Worm (Caenorhabditis elegans): ENCODE data around the gene Y48A6C.8.
A peak's percentile ranks its signal among the peaks of the same experiment; 100 is the strongest.

The Y48A6C.8 gene

ce11 chrIII:11119176-11119853, 8.1 kb downstream of the Y48A6C.8 start, which contains the start of the genes sup-35 and Y48A6C.4:
Gene sup-35, minus strand, starts transcription at chrIII:11119226.
Gene Y48A6C.4, plus strand, starts transcription at chrIII:11119803.
- TF ChIP-seq ceh-13 (GFP tag; optimal IDR thresholded peaks at IDR 0.05) (peak; percentile 40), tbx-37 (GFP tag; conservative IDR thresholded peaks at IDR 0.05) (0 out of 2 replicates have a peak, but pooled peaks have one; percentile 4), F13C5.2 (tag; optimal IDR thresholded peaks at IDR 0.05) (peak; percentile 77), pes-1 (GFP tag; IDR thresholded peaks at IDR 0.05) (peak; percentile 60), hmg-4 (GFP tag; optimal IDR thresholded peaks at IDR 0.05) (no peak), hmbx-1 (tag; optimal IDR thresholded peaks at IDR 0.05) (no peak), ama-1 (optimal IDR thresholded peaks at IDR 0.05) (no peak), tra-4 (tag; optimal IDR thresholded peaks at IDR 0.05) (no peak), ets-7 (tag; optimal IDR thresholded peaks at IDR 0.05) (peak; percentile 63), hnd-1 (tag; optimal IDR thresholded peaks at IDR 0.05) (peak; percentile 24), B0310.2 (tag; optimal IDR thresholded peaks at IDR 0.05) (peak; percentile 62), tbx-11 (GFP tag; IDR thresholded peaks at IDR 0.05) (no peak)

DNA sequence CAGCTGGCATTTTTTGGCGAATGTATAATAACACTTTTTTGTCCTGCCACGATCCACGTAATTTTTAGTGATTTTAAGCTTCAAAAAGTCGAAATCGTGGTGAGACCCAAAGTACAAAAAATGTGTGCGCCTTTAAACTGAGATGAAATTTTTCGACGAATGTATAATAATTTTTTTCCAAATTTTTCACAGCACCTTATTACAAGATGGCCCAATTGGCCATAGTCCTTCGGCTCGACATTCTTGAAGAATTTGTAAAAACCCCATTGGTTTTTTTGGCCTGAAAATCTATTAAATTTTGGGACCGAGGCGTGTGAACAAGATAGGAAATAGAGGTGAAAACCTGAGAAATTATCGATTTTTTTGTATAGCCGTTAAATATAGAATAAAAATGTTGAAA, 11.5 kb downstream of the Y48A6C.8 start:
- TF ChIP-seq tra-4 (tag; optimal IDR thresholded peaks at IDR 0.05) (no peak), ama-1 (optimal IDR thresholded peaks at IDR 0.05) (no peak), B0310.2 (tag; optimal IDR thresholded peaks at IDR 0.05) (no peak), pes-1 (GFP tag; IDR thresholded peaks at IDR 0.05) (no peak), hnd-1 (tag; optimal IDR thresholded peaks at IDR 0.05) (no peak), sea-1 (GFP tag; conservative IDR thresholded peaks at IDR 0.05) (no peak), hmg-4 (GFP tag; optimal IDR thresholded peaks at IDR 0.05) (no peak), tbx-37 (GFP tag; conservative IDR thresholded peaks at IDR 0.05) (no peak), F13C5.2 (tag; optimal IDR thresholded peaks at IDR 0.05) (no peak), ets-7 (tag; optimal IDR thresholded peaks at IDR 0.05) (no peak), ceh-13 (GFP tag; optimal IDR thresholded peaks at IDR 0.05) (no peak)

- TF ChIP-seq scrt-1 (GFP tag; IDR thresholded peaks at IDR 0.05): no peak
- TF ChIP-seq B0310.2 (tag; optimal IDR thresholded peaks at IDR 0.05): no peak
- TF ChIP-seq aly-1 (tag; optimal IDR thresholded peaks at IDR 0.05): no peak
- TF ChIP-seq tra-4 (tag; optimal IDR thresholded peaks at IDR 0.05): no peak
- no peak for TF ChIP-seq flt-1 (GFP tag; IDR thresholded peaks at IDR 0.05)
- TF ChIP-seq ets-7 (tag; optimal IDR thresholded peaks at IDR 0.05): no peak
- no peak for TF ChIP-seq hmbx-1 (tag; optimal IDR thresholded peaks at IDR 0.05)
- TF ChIP-seq tbx-11 (GFP tag; IDR thresholded peaks at IDR 0.05): no peak
- no peak for TF ChIP-seq hnd-1 (tag; optimal IDR thresholded peaks at IDR 0.05)
- no peak for TF ChIP-seq F13C5.2 (tag; optimal IDR thresholded peaks at IDR 0.05)
- no peak for TF ChIP-seq ama-1 (optimal IDR thresholded peaks at IDR 0.05)
- TF ChIP-seq tbx-37 (GFP tag; conservative IDR thresholded peaks at IDR 0.05): no peak
- no peak for TF ChIP-seq pes-1 (GFP tag; IDR thresholded peaks at IDR 0.05)
- TF ChIP-seq ceh-13 (GFP tag; optimal IDR thresholded peaks at IDR 0.05): no peak
- no peak for TF ChIP-seq hmg-4 (GFP tag; optimal IDR thresholded peaks at IDR 0.05)
- TF ChIP-seq ceh-36 (tag; optimal IDR thresholded peaks at IDR 0.05): no peak
- TF ChIP-seq sea-1 (GFP tag; conservative IDR thresholded peaks at IDR 0.05): no peak
Measured at ce11 chrIII:11113845-11114244, 13.6 kb downstream of the Y48A6C.8 start.

DNA sequence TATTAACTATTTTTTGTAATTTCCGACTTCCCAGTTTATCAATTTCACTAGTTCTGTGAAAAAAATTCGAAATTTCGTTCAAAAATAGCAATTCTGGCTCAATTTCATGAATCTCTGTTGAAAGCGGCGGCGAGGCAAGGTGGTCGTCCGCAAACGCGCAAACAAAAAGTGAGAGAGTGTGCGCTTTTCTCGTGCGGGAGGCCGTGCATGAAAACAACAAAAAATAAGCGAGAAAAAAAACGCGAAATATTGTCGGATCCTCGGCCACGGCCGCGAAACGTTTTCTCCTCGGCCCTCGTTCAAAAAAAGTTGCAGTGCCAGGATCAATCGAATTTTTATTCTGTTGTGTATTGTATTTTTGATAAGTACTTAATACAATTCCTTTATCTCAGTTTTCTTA, 14.7 kb downstream of the Y48A6C.8 start:
- TF ChIP-seq scrt-1 (GFP tag; IDR thresholded peaks at IDR 0.05) (peak; percentile 55; the same call in 1 of the 2 replicates), sea-1 (GFP tag; conservative IDR thresholded peaks at IDR 0.05) (no peak), ceh-36 (tag; optimal IDR thresholded peaks at IDR 0.05) (no peak), pes-1 (GFP tag; IDR thresholded peaks at IDR 0.05) (peak; percentile 50; the same call in 1 of the 2 replicates), F13C5.2 (tag; optimal IDR thresholded peaks at IDR 0.05) (no peak), ets-7 (tag; optimal IDR thresholded peaks at IDR 0.05) (no peak), B0310.2 (tag; optimal IDR thresholded peaks at IDR 0.05) (no peak), flt-1 (GFP tag; IDR thresholded peaks at IDR 0.05) (no peak), tra-4 (tag; optimal IDR thresholded peaks at IDR 0.05) (no peak)

DNA sequence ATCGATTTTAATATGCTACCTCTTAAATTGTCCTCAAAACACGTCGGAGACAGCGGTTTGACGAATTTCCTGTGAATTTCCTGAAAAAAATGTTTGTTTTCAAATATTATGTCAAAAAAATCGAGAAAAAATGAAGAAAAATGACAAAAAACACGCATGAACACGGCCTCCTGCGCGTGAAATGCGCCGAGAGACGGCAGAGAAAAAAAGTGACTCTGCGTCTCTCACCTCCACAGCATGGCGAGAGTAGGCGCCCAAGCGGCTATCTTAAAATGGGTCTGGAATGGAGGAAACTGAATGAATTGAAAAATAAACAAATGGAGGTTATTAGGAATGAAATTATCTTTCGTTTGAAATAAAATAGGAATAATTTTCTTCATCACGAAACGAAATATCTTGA, 16.7 kb downstream of the Y48A6C.8 start:
- TF ChIP-seq flt-1 (GFP tag; IDR thresholded peaks at IDR 0.05) (0 out of 2 replicates have a peak, but pooled peaks have one; percentile 20), tra-4 (tag; optimal IDR thresholded peaks at IDR 0.05) (no peak), pes-1 (GFP tag; IDR thresholded peaks at IDR 0.05) (0 out of 2 replicates have a peak, but pooled peaks have one; percentile 44), hmbx-1 (tag; optimal IDR thresholded peaks at IDR 0.05) (no peak), tbx-37 (GFP tag; conservative IDR thresholded peaks at IDR 0.05) (no peak), sea-1 (GFP tag; conservative IDR thresholded peaks at IDR 0.05) (0 out of 2 replicates have a peak, but pooled peaks have one; percentile 43), F13C5.2 (tag; optimal IDR thresholded peaks at IDR 0.05) (peak; percentile 36), scrt-1 (GFP tag; IDR thresholded peaks at IDR 0.05) (peak; percentile 61; the same call in 1 of the 2 replicates), hnd-1 (tag; optimal IDR thresholded peaks at IDR 0.05) (no peak), hmg-4 (GFP tag; optimal IDR thresholded peaks at IDR 0.05) (peak; percentile 14), tbx-11 (GFP tag; IDR thresholded peaks at IDR 0.05) (no peak)

DNA sequence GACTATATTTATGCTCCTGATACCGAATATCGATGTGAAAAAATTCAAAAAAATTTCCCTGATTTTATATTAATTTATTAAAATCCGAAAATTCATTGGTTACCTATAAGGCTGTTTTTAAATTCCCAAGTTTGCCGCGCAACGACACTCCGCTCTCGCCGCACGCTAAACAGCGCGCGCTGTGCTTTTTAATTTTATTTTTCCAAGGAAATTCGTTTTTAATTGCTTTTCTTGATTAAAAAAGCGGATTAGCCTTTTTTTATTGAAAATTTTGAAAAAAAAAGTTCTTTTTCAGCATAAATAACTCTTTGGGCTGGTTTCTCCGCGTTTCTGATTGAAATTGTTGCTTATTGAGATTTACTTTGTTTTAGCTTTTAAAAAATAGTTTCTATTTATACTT, 20.1 kb downstream of the Y48A6C.8 start:
- TF ChIP-seq hmbx-1 (tag; optimal IDR thresholded peaks at IDR 0.05): no peak
- no peak for TF ChIP-seq pes-1 (GFP tag; IDR thresholded peaks at IDR 0.05)
- no peak for TF ChIP-seq ama-1 (optimal IDR thresholded peaks at IDR 0.05)
- TF ChIP-seq ets-7 (tag; optimal IDR thresholded peaks at IDR 0.05): no peak

DNA sequence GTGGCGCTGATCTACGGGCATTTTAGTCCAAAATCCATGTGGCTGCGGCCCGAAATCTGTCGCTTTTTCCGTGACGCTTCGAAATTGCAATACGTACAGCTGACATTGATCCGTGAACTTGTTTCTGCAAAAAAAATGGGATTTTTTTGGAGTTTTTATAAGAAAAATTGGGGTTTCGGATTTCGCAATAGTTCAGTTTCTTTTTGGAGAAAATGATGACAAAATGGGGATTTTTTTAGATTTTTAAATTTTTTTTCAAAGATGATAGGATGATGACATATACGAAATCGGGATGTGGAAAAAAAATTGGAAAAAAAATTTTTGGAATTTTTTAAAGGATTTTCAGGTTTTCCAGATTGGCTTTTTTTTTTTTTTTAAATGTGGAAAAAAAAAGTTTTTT, 26.2 kb downstream of the Y48A6C.8 start:
- TF ChIP-seq ets-7 (tag; optimal IDR thresholded peaks at IDR 0.05) (no peak), sea-1 (GFP tag; conservative IDR thresholded peaks at IDR 0.05) (no peak)

DNA sequence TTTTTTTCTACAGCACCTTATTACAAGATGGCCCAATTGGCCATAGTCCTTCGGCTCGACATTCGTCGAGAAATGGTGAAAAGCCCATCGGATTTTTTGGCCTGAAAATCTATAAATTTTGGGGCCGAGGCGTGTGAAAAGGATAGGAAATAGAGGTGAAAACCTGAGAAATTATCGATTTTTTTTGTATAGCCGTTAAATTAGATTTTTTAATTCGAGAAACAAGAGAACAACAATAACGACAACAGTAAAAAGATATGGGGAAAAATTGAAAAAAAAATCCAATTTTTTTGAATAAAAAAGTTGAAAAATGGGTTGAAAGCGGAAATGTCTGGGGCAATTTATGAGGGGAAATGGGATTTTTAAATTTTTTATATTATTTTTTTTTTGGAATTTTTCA, 27.6 kb downstream of the Y48A6C.8 start, which contains the start of gene hmt-1:
Gene hmt-1 (minus strand): TSS at position 101 of the 400 bp plus-strand sequence.
- no peak for TF ChIP-seq B0310.2 (tag; optimal IDR thresholded peaks at IDR 0.05)
- TF ChIP-seq flt-1 (GFP tag; IDR thresholded peaks at IDR 0.05): no peak
- no peak for TF ChIP-seq tra-4 (tag; optimal IDR thresholded peaks at IDR 0.05)
- TF ChIP-seq F13C5.2 (tag; optimal IDR thresholded peaks at IDR 0.05): no peak
- TF ChIP-seq aly-1 (tag; optimal IDR thresholded peaks at IDR 0.05): no peak
- no peak for TF ChIP-seq ceh-36 (tag; optimal IDR thresholded peaks at IDR 0.05)
- no peak for TF ChIP-seq scrt-1 (GFP tag; IDR thresholded peaks at IDR 0.05)
- no peak for TF ChIP-seq sea-1 (GFP tag; conservative IDR thresholded peaks at IDR 0.05)
- no peak for TF ChIP-seq tbx-37 (GFP tag; conservative IDR thresholded peaks at IDR 0.05)
- TF ChIP-seq hmg-4 (GFP tag; optimal IDR thresholded peaks at IDR 0.05): no peak
- TF ChIP-seq ets-7 (tag; optimal IDR thresholded peaks at IDR 0.05): no peak
- TF ChIP-seq hnd-1 (tag; optimal IDR thresholded peaks at IDR 0.05): no peak
- no peak for TF ChIP-seq tbx-11 (GFP tag; IDR thresholded peaks at IDR 0.05)
- no peak for TF ChIP-seq hmbx-1 (tag; optimal IDR thresholded peaks at IDR 0.05)
- no peak for TF ChIP-seq pes-1 (GFP tag; IDR thresholded peaks at IDR 0.05)
